Fruit fly (Drosophila melanogaster): ENCODE results near the gene CG31957.

DNA sequence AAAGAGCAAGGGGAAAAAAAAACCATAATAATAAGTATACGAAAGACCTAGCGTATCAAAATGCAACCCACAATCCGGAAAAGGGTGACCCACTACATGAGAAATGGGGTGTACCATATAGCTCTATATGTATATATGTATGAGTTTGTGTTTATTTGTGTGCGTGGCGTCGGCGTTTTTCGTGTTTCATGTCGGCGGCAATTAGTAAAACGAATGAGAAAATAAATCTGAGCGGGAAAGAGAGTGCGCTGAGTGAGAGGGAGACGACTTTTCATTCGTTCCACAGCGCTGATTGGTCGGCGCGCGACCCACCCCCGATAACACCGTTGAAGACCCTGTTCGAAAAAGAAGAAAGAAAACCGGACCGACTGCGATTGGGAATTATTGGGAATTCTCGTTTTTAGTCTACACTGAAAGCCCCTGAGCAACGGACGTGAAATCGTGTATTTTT, 35.8 kb downstream of the CG31957 start, which contains the start of gene slp2:
- TF ChIP-seq pan (optimal IDR thresholded peaks at IDR 0.05) = no peak
- no peak for TF ChIP-seq h (GFP tag; optimal IDR thresholded peaks at IDR 0.05)
- no peak for TF ChIP-seq HLH106 (tag; optimal IDR thresholded peaks at IDR 0.05)
- TF ChIP-seq Myc (optimal IDR thresholded peaks at IDR 0.05) = no peak
- TF ChIP-seq fru (GFP tag; optimal IDR thresholded peaks at IDR 0.05) = no peak
- no peak for TF ChIP-seq tai (GFP tag; optimal IDR thresholded peaks at IDR 0.05)
- TF ChIP-seq lola (GFP tag; optimal IDR thresholded peaks at IDR 0.05) = no peak
